Worm (Caenorhabditis elegans) whole organism, late embryonic: Measurements from ENCODE around the gene Y116A8C.469.

Experiments
- ceh-9 ChIP-seq: sonication (generic microtip); optimal IDR thresholded peaks from 2 replicates; lab custom pipeline; 2016; ENCODE audit warnings: mild to moderate bottlenecking, missing genetic modification characterization, inconsistent platforms, missing compliant biosample characterization
- pha-4 ChIP-seq: fragments of 150-350 bp; optimal IDR thresholded peaks from 2 replicates; lab custom pipeline; 2018; ENCODE audit warnings: missing biosample characterization, missing genetic modification reagents, missing genetic modification characterization
- sox-4 ChIP-seq: sonication (generic microtip); optimal IDR thresholded peaks from 2 replicates; lab custom pipeline; 2017; ENCODE audit warnings: mild to moderate bottlenecking, missing genetic modification characterization, inconsistent platforms, missing compliant biosample characterization

DNA sequence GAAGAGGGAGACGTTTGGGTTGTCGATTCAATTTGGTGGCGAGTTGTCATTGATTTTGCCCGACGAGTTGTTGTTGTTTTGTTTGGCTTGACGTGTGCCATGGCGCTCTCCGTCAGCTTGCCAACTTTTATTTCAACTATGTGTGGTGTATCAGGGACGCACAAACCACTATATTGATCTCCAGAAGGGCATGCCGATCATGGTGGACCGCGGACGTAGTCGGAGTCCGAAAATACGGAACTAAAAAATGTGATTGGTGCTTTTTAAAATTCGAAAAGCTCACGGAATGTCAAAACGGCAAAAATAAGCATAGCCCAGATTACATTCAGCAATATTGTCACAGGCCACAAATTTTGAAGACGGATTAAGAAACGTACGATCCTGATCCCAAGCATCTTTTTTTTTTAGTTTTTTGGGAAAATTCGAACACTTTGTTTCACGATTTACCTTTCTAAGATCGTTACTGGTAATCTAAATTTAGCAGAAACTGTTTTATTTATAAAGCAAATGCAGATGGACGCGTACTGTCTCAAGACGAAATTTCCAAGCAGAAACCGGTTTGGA lies 1.6 kb upstream of the Y116A8C.469 start, which contains the start of the genes Y116A8C.470 and Y116A8C.463:
- no peak for TF ChIP-seq sox-4 (tag; lab: Kevin White, UChicago)
- TF ChIP-seq pha-4 (tag; lab: Kevin White, UChicago) = no peak
- no peak for TF ChIP-seq ceh-9 (tag; lab: Kevin White, UChicago)
